Fruit fly (Drosophila melanogaster) whole organism, embryonic: Measurements from ENCODE around the gene hiro.

Experiments
- CG11085 ChIP-seq: fragments of 200-800 bp; sonication (Bioruptor generic); IDR thresholded peaks from 2 replicates; pipeline ENCODE4 v1.3.6; 2022; ENCODE audit warnings: missing biosample characterization, missing genetic modification characterization
- CG11504 ChIP-seq: fragments of 200-800 bp; sonication (Bioruptor generic); optimal IDR thresholded peaks from 3 replicates; lab custom pipeline; 2019; ENCODE audit warnings: missing biosample characterization, mild to moderate bottlenecking, missing genetic modification characterization, moderate library complexity
- CG11723 ChIP-seq: fragments of 200-800 bp; sonication (Bioruptor generic); optimal IDR thresholded peaks from 2 replicates; lab custom pipeline; 2017; ENCODE audit warnings: missing biosample characterization, mild to moderate bottlenecking, missing genetic modification characterization
- CG1233 ChIP-seq: fragments of 200-800 bp; sonication (Bioruptor generic); optimal IDR thresholded peaks from 4 replicates; lab custom pipeline; 2018; ENCODE audit warnings: missing biosample characterization, mild to moderate bottlenecking, missing genetic modification characterization
- CG14667 ChIP-seq: fragments of 200-800 bp; sonication (Bioruptor generic); IDR thresholded peaks from 2 replicates; pipeline ENCODE4 v1.3.6; 2022; ENCODE audit warnings: missing biosample characterization, missing genetic modification characterization
- CG16779 ChIP-seq: fragments of 200-800 bp; sonication (Bioruptor generic); IDR thresholded peaks from 2 replicates; pipeline ENCODE4 v1.3.6; 2022; ENCODE audit warnings: missing biosample characterization, missing genetic modification characterization
- CG18262 ChIP-seq: fragments of 200-800 bp; optimal IDR thresholded peaks from 3 replicates; lab custom pipeline; 2019; ENCODE audit warnings: missing biosample characterization, mild to moderate bottlenecking, missing genetic modification characterization, moderate library complexity
- CG3281 ChIP-seq: fragments of 200-800 bp; sonication (Bioruptor generic); optimal IDR thresholded peaks from 3 replicates; lab custom pipeline; 2017; ENCODE audit warnings: missing biosample characterization, mild to moderate bottlenecking, missing genetic modification characterization
- CG4404 ChIP-seq: fragments of 200-800 bp; sonication (Bioruptor generic); IDR thresholded peaks from 2 replicates; pipeline ENCODE4 v1.3.6; 2022; ENCODE audit warnings: missing biosample characterization, missing genetic modification characterization
- CG6272 ChIP-seq: fragments of 200-800 bp; sonication (Bioruptor generic); IDR thresholded peaks from 2 replicates; pipeline ENCODE4 v1.3.6; 2022; ENCODE audit warnings: missing biosample characterization, missing genetic modification characterization
- CG6683 ChIP-seq: fragments of 200-800 bp; sonication (Bioruptor generic); optimal IDR thresholded peaks from 2 replicates; lab custom pipeline; 2017; ENCODE audit warnings: missing biosample characterization, mild to moderate bottlenecking, missing genetic modification characterization, missing genetic modification reagents
- CG6813 ChIP-seq: fragments of 200-800 bp; sonication (Bioruptor generic); optimal IDR thresholded peaks from 2 replicates; lab custom pipeline; 2017; ENCODE audit warnings: missing biosample characterization, missing genetic modification characterization, mild to moderate bottlenecking, moderate library complexity, missing genetic modification reagents
- CG6854 ChIP-seq: fragments of 200-800 bp; sonication (Bioruptor generic); optimal IDR thresholded peaks from 3 replicates; lab custom pipeline; 2017; ENCODE audit warnings: missing biosample characterization, mild to moderate bottlenecking, missing genetic modification characterization
- CG7987 ChIP-seq: fragments of 200-800 bp; sonication (Bioruptor generic); optimal IDR thresholded peaks from 2 replicates; lab custom pipeline; 2018; ENCODE audit warnings: missing biosample characterization, mild to moderate bottlenecking, missing genetic modification characterization, moderate library complexity
- CG9215 ChIP-seq: fragments of 200-800 bp; sonication (Bioruptor generic); IDR thresholded peaks from 2 replicates; pipeline ENCODE4 v1.3.6; 2022; ENCODE audit warnings: missing biosample characterization, missing genetic modification characterization
- CG9932 ChIP-seq: fragments of 200-800 bp; sonication (Bioruptor generic); IDR thresholded peaks from 2 replicates; pipeline ENCODE4 v1.3.6; 2022; ENCODE audit warnings: missing biosample characterization, missing genetic modification characterization
- Chrac-16 ChIP-seq: fragments of 200-800 bp; sonication (Bioruptor generic); optimal IDR thresholded peaks from 3 replicates; lab custom pipeline; 2016; ENCODE audit warnings: missing biosample characterization, missing genetic modification characterization
- D19B ChIP-seq: fragments of 200-800 bp; sonication (Bioruptor generic); optimal IDR thresholded peaks from 2 replicates; lab custom pipeline; 2017; ENCODE audit warnings: missing biosample characterization, mild to moderate bottlenecking, missing genetic modification characterization
- Deaf1 ChIP-seq: fragments of 200-800 bp; optimal IDR thresholded peaks from 3 replicates; lab custom pipeline; 2019; ENCODE audit warnings: missing biosample characterization, mild to moderate bottlenecking, missing genetic modification characterization, moderate library complexity
- Doc3 ChIP-seq: fragments of 200-800 bp; sonication (Bioruptor generic); IDR thresholded peaks from 3 replicates; pipeline ENCODE4 v1.3.6; 2022; ENCODE audit warnings: missing biosample characterization, missing genetic modification characterization; ENCODE audit not compliant: partially characterized antibody
- Drgx ChIP-seq: fragments of 200-800 bp; sonication (Bioruptor generic); IDR thresholded peaks from 2 replicates; pipeline ENCODE4 v1.3.6; 2022; ENCODE audit warnings: missing biosample characterization, missing genetic modification characterization
- Ets65A ChIP-seq: fragments of 200-800 bp; sonication (Bioruptor generic); peaks from one replicate; lab custom pipeline; 2016; ENCODE audit warnings: missing biosample characterization, missing genetic modification characterization
- Fer3 ChIP-seq: fragments of 200-800 bp; sonication (Bioruptor generic); optimal IDR thresholded peaks from 2 replicates; lab custom pipeline; 2018; ENCODE audit warnings: missing biosample characterization, mild to moderate bottlenecking, missing genetic modification characterization, moderate library complexity
- HHEX ChIP-seq: fragments of 200-800 bp; sonication (Bioruptor generic); optimal IDR thresholded peaks from 3 replicates; lab custom pipeline; 2017; ENCODE audit warnings: missing biosample characterization, mild to moderate bottlenecking, missing genetic modification characterization, missing genetic modification reagents
- Hey ChIP-seq: fragments of 200-800 bp; sonication (Bioruptor generic); optimal IDR thresholded peaks from 3 replicates; lab custom pipeline; 2018; ENCODE audit warnings: missing biosample characterization, mild to moderate bottlenecking, missing genetic modification characterization
- Hr51 ChIP-seq, 2 experiments: fragments of 200-800 bp; sonication (Bioruptor generic); optimal IDR thresholded peaks; 2 replicates in 1 of 2; 3 replicates in 1 of 2; lab custom pipeline; 2016 to 2018; ENCODE audit warnings: missing biosample characterization in 2 of 2, missing genetic modification characterization in 2 of 2, mild to moderate bottlenecking in 1 of 2, moderate library complexity in 1 of 2
- Lim3 ChIP-seq: fragments of 200-800 bp; sonication (Bioruptor generic); IDR thresholded peaks from 2 replicates; pipeline ENCODE4 v1.3.6; 2022; ENCODE audit warnings: missing biosample characterization, missing genetic modification characterization
- Max ChIP-seq: fragments of 200-800 bp; sonication (Bioruptor generic); optimal IDR thresholded peaks from 2 replicates; lab custom pipeline; 2016; ENCODE audit warnings: missing biosample characterization, mild to moderate bottlenecking, missing genetic modification characterization
- NFAT ChIP-seq: fragments of 200-800 bp; sonication (Bioruptor generic); IDR thresholded peaks from 2 replicates; pipeline ENCODE4 v1.3.6; 2022; ENCODE audit warnings: missing biosample characterization, missing genetic modification characterization
- Nf-YA ChIP-seq: fragments of 200-800 bp; sonication (Bioruptor generic); IDR thresholded peaks from 2 replicates; pipeline ENCODE4 v1.3.6; 2022; ENCODE audit warnings: missing biosample characterization, missing genetic modification characterization
- Oli ChIP-seq: fragments of 200-800 bp; sonication (Bioruptor generic); optimal IDR thresholded peaks from 2 replicates; lab custom pipeline; 2018; ENCODE audit warnings: missing biosample characterization, mild to moderate bottlenecking, missing genetic modification characterization, moderate library complexity
- Rfx ChIP-seq: fragments of 200-800 bp; sonication (Bioruptor generic); IDR thresholded peaks from 2 replicates; pipeline ENCODE4 v1.3.6; 2022; ENCODE audit warnings: missing biosample characterization, missing genetic modification characterization
- Spps ChIP-seq: fragments of 200-800 bp; sonication (Bioruptor generic); optimal IDR thresholded peaks from 2 replicates; lab custom pipeline; 2018; ENCODE audit warnings: missing biosample characterization, mild to moderate bottlenecking, missing genetic modification characterization
- abd-A ChIP-seq: fragments of 200-800 bp; sonication (Bioruptor generic); optimal IDR thresholded peaks from 3 replicates; lab custom pipeline; 2019; ENCODE audit warnings: missing biosample characterization, mild to moderate bottlenecking, missing genetic modification characterization, moderate library complexity
- ase ChIP-seq: fragments of 200-800 bp; sonication (Bioruptor generic); IDR thresholded peaks from 3 replicates; pipeline ENCODE4 v1.3.6; 2022; ENCODE audit warnings: missing biosample characterization, missing genetic modification characterization
- ato ChIP-seq: fragments of 200-800 bp; sonication (Bioruptor generic); IDR thresholded peaks from 2 replicates; pipeline ENCODE4 v1.3.6; 2022; ENCODE audit warnings: missing biosample characterization, missing genetic modification characterization; ENCODE audit not compliant: partially characterized antibody
- dmrt11E ChIP-seq: fragments of 200-800 bp; sonication (Bioruptor generic); optimal IDR thresholded peaks from 3 replicates; lab custom pipeline; 2018; ENCODE audit warnings: missing biosample characterization, mild to moderate bottlenecking, missing genetic modification characterization, moderate library complexity
- fd96Cb ChIP-seq: fragments of 200-800 bp; sonication (Bioruptor generic); optimal IDR thresholded peaks from 2 replicates; lab custom pipeline; 2018; ENCODE audit warnings: missing biosample characterization, mild to moderate bottlenecking, missing genetic modification characterization, moderate library complexity
- grn ChIP-seq: fragments of 200-800 bp; sonication (Bioruptor generic); optimal IDR thresholded peaks from 3 replicates; lab custom pipeline; 2017; ENCODE audit warnings: missing biosample characterization, missing genetic modification characterization
- insv ChIP-seq, 2 experiments: fragments of 200-800 bp; sonication (Bioruptor generic); optimal IDR thresholded peaks; 3 replicates each; lab custom pipeline; 2016 to 2018; ENCODE audit warnings: missing biosample characterization in 2 of 2, missing genetic modification characterization in 2 of 2
- knrl ChIP-seq: fragments of 200-800 bp; sonication (Bioruptor generic); IDR thresholded peaks from 3 replicates; pipeline ENCODE4 v1.3.6; 2022; ENCODE audit warnings: missing biosample characterization, missing genetic modification characterization; ENCODE audit not compliant: partially characterized antibody
- nerfin-1 ChIP-seq: fragments of 200-800 bp; sonication (Bioruptor generic); optimal IDR thresholded peaks from 3 replicates; lab custom pipeline; 2019; ENCODE audit warnings: missing biosample characterization, mild to moderate bottlenecking, missing genetic modification characterization, moderate library complexity
- p53 ChIP-seq: fragments of 200-800 bp; sonication (Bioruptor generic); optimal IDR thresholded peaks from 2 replicates; lab custom pipeline; 2016; ENCODE audit warnings: missing biosample characterization, missing genetic modification characterization
- pfk ChIP-seq: fragments of 200-800 bp; sonication (Bioruptor generic); optimal IDR thresholded peaks from 2 replicates; lab custom pipeline; 2018; ENCODE audit warnings: missing biosample characterization, mild to moderate bottlenecking, missing genetic modification characterization, moderate library complexity
- phol ChIP-seq: fragments of 200-800 bp; sonication (Bioruptor generic); optimal IDR thresholded peaks from 3 replicates; lab custom pipeline; 2018; ENCODE audit warnings: missing biosample characterization, mild to moderate bottlenecking, missing genetic modification characterization, moderate library complexity
- rib ChIP-seq: fragments of 200-800 bp; sonication (Bioruptor generic); IDR thresholded peaks from 2 replicates; pipeline ENCODE4 v1.3.6; 2022; ENCODE audit warnings: missing biosample characterization, missing genetic modification characterization
- sob ChIP-seq: fragments of 200-800 bp; sonication (Bioruptor generic); IDR thresholded peaks from 2 replicates; pipeline ENCODE4 v1.3.6; 2022; ENCODE audit warnings: missing biosample characterization, missing genetic modification characterization
- tup ChIP-seq: fragments of 200-800 bp; sonication (Bioruptor generic); optimal IDR thresholded peaks from 2 replicates; lab custom pipeline; 2016; ENCODE audit warnings: missing biosample characterization, mild to moderate bottlenecking, missing genetic modification characterization, moderate library complexity
- twi ChIP-seq: fragments of 200-800 bp; optimal IDR thresholded peaks from 2 replicates; lab custom pipeline; 2019; ENCODE audit warnings: missing biosample characterization, mild to moderate bottlenecking, missing genetic modification characterization, moderate library complexity

Gene hiro

dm6 chr3L:644111-644718 is 43.5 kb downstream of the hiro start (continued):
- TF ChIP-seq sob (GFP tag; lab: Robert Waterston, UW): peak; percentile 85
- TF ChIP-seq CG1233 (GFP tag; lab: Kevin White, UChicago): peak; percentile 81
- TF ChIP-seq CG11504: peak; percentile 92
- TF ChIP-seq CG3281 (GFP tag; lab: Kevin White, UChicago): peak; percentile 68
- peak; percentile 60 for TF ChIP-seq CG7987
- TF ChIP-seq Oli (tag; lab: Kevin White, UChicago): peak; percentile 90
- peak; percentile 82 for TF ChIP-seq p53 (GFP tag; lab: Kevin White, UChicago)
- peak; percentile 94 for TF ChIP-seq Ets65A (GFP tag; lab: Kevin White, UChicago)
- peak; percentile 83 for TF ChIP-seq nerfin-1 (tag; lab: Kevin White, UChicago)
- no peak for TF ChIP-seq rib
- TF ChIP-seq ato: no peak
- TF ChIP-seq Spps (tag; lab: Kevin White, UChicago): peak; percentile 56
- TF ChIP-seq insv (GFP tag; optimal IDR thresholded peaks at IDR 0.05; lab: Kevin White, UChicago): no peak
- 0 out of 2 replicates have a peak, but pooled peaks have one; percentile 48 for TF ChIP-seq CG16779 (GFP tag; lab: Robert Waterston, UW)
- TF ChIP-seq Chrac-16 (GFP tag; lab: Kevin White, UChicago): peak; percentile 83
- TF ChIP-seq CG11085 (GFP tag; lab: Robert Waterston, UW): peak; percentile 33; the same call in 1 of the 2 replicates
- TF ChIP-seq Hey (tag; lab: Kevin White, UChicago): no peak
- TF ChIP-seq CG6683: peak; percentile 36
- TF ChIP-seq Doc3: no peak
- peak; percentile 83 for TF ChIP-seq CG11723 (GFP tag; lab: Kevin White, UChicago)
- peak; percentile 40; the same call in 1 of the 2 replicates for TF ChIP-seq CG4404 (GFP tag; lab: Robert Waterston, UW)
- TF ChIP-seq Drgx (GFP tag; lab: Robert Waterston, UW): peak; percentile 94
- peak; percentile 47 to 89 for TF ChIP-seq Hr51 (GFP tag; optimal IDR thresholded peaks at IDR 0.05; lab: Kevin White, UChicago)
- no peak; the same call in 1 of the 2 replicates for TF ChIP-seq NFAT
- TF ChIP-seq tup: peak; percentile 76
- TF ChIP-seq CG6272 (GFP tag; lab: Robert Waterston, UW): peak; percentile 77
- peak; percentile 56 for TF ChIP-seq CG6854
- TF ChIP-seq Rfx (GFP tag; lab: Robert Waterston, UW): peak; percentile 77
- peak; percentile 77 for TF ChIP-seq CG6813 (GFP tag; lab: Kevin White, UChicago)
- no peak for TF ChIP-seq abd-A (tag; lab: Kevin White, UChicago)
- TF ChIP-seq phol (tag; lab: Kevin White, UChicago): peak; percentile 89
- peak; percentile 52 for TF ChIP-seq Deaf1 (tag; lab: Kevin White, UChicago)
- TF ChIP-seq Max: peak; percentile 74
- TF ChIP-seq Lim3 (GFP tag; lab: Robert Waterston, UW): peak; percentile 63; the same call in 1 of the 2 replicates
- TF ChIP-seq CG18262 (tag; lab: Kevin White, UChicago): peak; percentile 87
- TF ChIP-seq dmrt11E (tag; lab: Kevin White, UChicago): peak; percentile 77
- peak; percentile 53 for TF ChIP-seq grn (GFP tag; lab: Kevin White, UChicago)
- TF ChIP-seq Fer3: peak; percentile 74
- no peak for TF ChIP-seq pfk (GFP tag; lab: Kevin White, UChicago)
- peak; percentile 59; the same call in 1 of the 2 replicates for TF ChIP-seq Nf-YA (GFP tag; lab: Robert Waterston, UW)
- peak; percentile 81 for TF ChIP-seq CG14667 (GFP tag; lab: Robert Waterston, UW)
- TF ChIP-seq CG9215 (GFP tag; lab: Robert Waterston, UW): peak; percentile 60; the same call in 1 of the 2 replicates
- peak; percentile 51 for TF ChIP-seq CG9932 (GFP tag; lab: Robert Waterston, UW)
- peak; percentile 85 for TF ChIP-seq ase (GFP tag; lab: Robert Waterston, UW)
- peak; percentile 42 for TF ChIP-seq twi
- TF ChIP-seq knrl (GFP tag; lab: Robert Waterston, UW): no peak
- peak; percentile 3 for TF ChIP-seq D19B (GFP tag; lab: Kevin White, UChicago)
- peak; percentile 79 for TF ChIP-seq HHEX (GFP tag; lab: Kevin White, UChicago)
- TF ChIP-seq fd96Cb (tag; lab: Kevin White, UChicago): peak; percentile 90
